Worm (Caenorhabditis elegans) whole organism, young adult: Measurements from ENCODE around the gene cif-1.

Source experiments
- B0035.1 ChIP-seq: sonication (generic microtip); optimal IDR thresholded peaks from 2 replicates; lab custom pipeline; 2016; ENCODE audit warnings: missing genetic modification characterization, mild to moderate bottlenecking, missing compliant biosample characterization, missing genotype, missing genetic modification reagents
- C06A6.2 ChIP-seq: fragments of 200-800 bp; sonication (Bioruptor generic); conservative IDR thresholded peaks from 2 replicates; pipeline ENCODE4 v1.3.6; 2022; ENCODE audit warnings: missing genetic modification characterization, missing compliant biosample characterization
- C17E4.6 ChIP-seq: fragments of 200-800 bp; sonication (Bioruptor generic); IDR thresholded peaks from 2 replicates; pipeline ENCODE4 v1.3.6; 2022; ENCODE audit warnings: missing genetic modification reagents, missing genetic modification characterization, missing compliant biosample characterization
- F22D6.2 ChIP-seq: sonication (generic microtip); optimal IDR thresholded peaks from 2 replicates; lab custom pipeline; 2016; ENCODE audit warnings: mild to moderate bottlenecking, missing genetic modification characterization, missing compliant biosample characterization
- F33H1.4 ChIP-seq: fragments of 200-800 bp; sonication (Bioruptor generic); IDR thresholded peaks from 2 replicates; pipeline ENCODE4 v1.3.6; 2022; ENCODE audit warnings: missing genetic modification reagents, missing genetic modification characterization, missing compliant biosample characterization
- F37B4.10 ChIP-seq: fragments of 200-800 bp; sonication (Bioruptor generic); IDR thresholded peaks from 2 replicates; pipeline ENCODE4 v1.3.6; 2022; ENCODE audit warnings: missing genetic modification characterization, missing compliant biosample characterization
- ZK185.1 ChIP-seq: sonication (generic microtip); optimal IDR thresholded peaks from 2 replicates; lab custom pipeline; 2016; ENCODE audit warnings: mild to moderate bottlenecking, missing genetic modification characterization, missing compliant biosample characterization; ENCODE audit not compliant: poor library complexity, severe bottlenecking
- ama-1 ChIP-seq, 3 experiments: fragments of 150-350 bp in 1 of 3; sonication (generic microtip) in 2 of 3; optimal IDR thresholded peaks; 2 replicates each; lab custom pipeline; 2014 to 2018; ENCODE audit warnings: missing biosample characterization in 2 of 3, missing genetic modification characterization in 2 of 3, missing genetic modification reagents in 2 of 3
- attf-3 ChIP-seq: fragments of 200-800 bp; sonication (Bioruptor generic); conservative IDR thresholded peaks from 2 replicates; pipeline ENCODE4 v1.3.6; 2022; ENCODE audit warnings: missing genetic modification reagents, missing genetic modification characterization, missing compliant biosample characterization
- ceh-100 ChIP-seq: fragments of 200-800 bp; sonication (Bioruptor generic); IDR thresholded peaks from 2 replicates; pipeline ENCODE4 v1.3.6; 2022; ENCODE audit warnings: missing genetic modification reagents, missing genetic modification characterization, missing compliant biosample characterization
- ceh-40 ChIP-seq: fragments of 200-800 bp; sonication (Bioruptor generic); IDR thresholded peaks from 2 replicates; pipeline ENCODE4 v1.3.6; 2022; ENCODE audit warnings: missing genetic modification characterization, missing compliant biosample characterization
- ceh-91 ChIP-seq: fragments of 200-800 bp; sonication (Bioruptor generic); IDR thresholded peaks from 2 replicates; pipeline ENCODE4 v1.3.6; 2022; ENCODE audit warnings: missing genetic modification reagents, missing genetic modification characterization, missing compliant biosample characterization
- die-1 ChIP-seq: sonication (generic microtip); optimal IDR thresholded peaks from 2 replicates; lab custom pipeline; 2016; ENCODE audit warnings: missing genotype, mild to moderate bottlenecking, missing genetic modification characterization, missing compliant biosample characterization
- dox-1 ChIP-seq: fragments of 200-800 bp; sonication (Bioruptor generic); IDR thresholded peaks from 2 replicates; pipeline ENCODE4 v1.3.6; 2022; ENCODE audit warnings: missing genetic modification reagents, missing genetic modification characterization, missing compliant biosample characterization
- egl-18 ChIP-seq: fragments of 200-800 bp; sonication (Bioruptor generic); IDR thresholded peaks from 2 replicates; pipeline ENCODE4 v1.3.6; 2022; ENCODE audit warnings: missing genetic modification reagents, missing genetic modification characterization, missing compliant biosample characterization
- egl-44 ChIP-seq: fragments of 200-800 bp; sonication (Bioruptor generic); IDR thresholded peaks from 2 replicates; pipeline ENCODE4 v1.3.6; 2022; ENCODE audit warnings: missing genetic modification reagents, missing genetic modification characterization, missing compliant biosample characterization
- egrh-3 ChIP-seq: fragments of 200-800 bp; sonication (Bioruptor generic); IDR thresholded peaks from 2 replicates; pipeline ENCODE4 v1.3.6; 2022; ENCODE audit warnings: missing genetic modification reagents, missing genetic modification characterization, missing compliant biosample characterization
- ekl-4 ChIP-seq: fragments of 200-800 bp; sonication (Bioruptor generic); IDR thresholded peaks from 2 replicates; pipeline ENCODE4 v1.3.6; 2022; ENCODE audit warnings: missing genetic modification reagents, missing genetic modification characterization, missing compliant biosample characterization
- hlh-26 ChIP-seq: fragments of 200-800 bp; sonication (Bioruptor generic); conservative IDR thresholded peaks from 2 replicates; pipeline ENCODE4 v1.3.6; 2022; ENCODE audit warnings: missing genetic modification reagents, missing genetic modification characterization, missing compliant biosample characterization
- hsf-1 ChIP-seq: fragments of 200-800 bp; sonication (Bioruptor generic); IDR thresholded peaks from 2 replicates; pipeline ENCODE4 v1.3.6; 2022; ENCODE audit warnings: missing genetic modification reagents, missing genetic modification characterization, missing compliant biosample characterization
- lag-1 ChIP-seq: fragments of 200-800 bp; sonication (Bioruptor generic); IDR thresholded peaks from 2 replicates; pipeline ENCODE4 v1.3.6; 2022; ENCODE audit warnings: missing genetic modification reagents, missing genetic modification characterization, missing compliant biosample characterization
- lsl-1 ChIP-seq: fragments of 200-800 bp; sonication (Bioruptor generic); optimal IDR thresholded peaks from 2 replicates; lab custom pipeline; 2018; ENCODE audit warnings: mild to moderate bottlenecking, missing genetic modification characterization, moderate library complexity, missing compliant biosample characterization
- madf-6 ChIP-seq: fragments of 200-800 bp; sonication (Bioruptor generic); IDR thresholded peaks from 2 replicates; pipeline ENCODE4 v1.3.6; 2022; ENCODE audit warnings: missing genetic modification reagents, missing genetic modification characterization, missing compliant biosample characterization
- madf-8 ChIP-seq: fragments of 200-800 bp; sonication (Bioruptor generic); conservative IDR thresholded peaks from 2 replicates; pipeline ENCODE4 v1.3.6; 2022; ENCODE audit warnings: missing genetic modification reagents, missing genetic modification characterization, missing compliant biosample characterization
- nfya-1 ChIP-seq: sonication (generic microtip); optimal IDR thresholded peaks from 2 replicates; lab custom pipeline; 2017; ENCODE audit warnings: antibody characterized with exemption, missing compliant biosample characterization, missing genetic modification characterization, borderline replicate concordance; ENCODE audit not compliant: insufficient read depth
- rcor-1 ChIP-seq: fragments of 200-800 bp; sonication (Bioruptor generic); IDR thresholded peaks from 2 replicates; pipeline ENCODE4 v1.3.6; 2022; ENCODE audit warnings: missing genetic modification reagents, missing genetic modification characterization, missing compliant biosample characterization
- sdz-38 ChIP-seq: sonication (generic microtip); optimal IDR thresholded peaks from 2 replicates; lab custom pipeline; 2016; ENCODE audit warnings: missing genotype, missing genetic modification characterization, missing compliant biosample characterization
- snpc-1.1 ChIP-seq: sonication (generic microtip); optimal IDR thresholded peaks from 2 replicates; lab custom pipeline; 2017; ENCODE audit warnings: missing genetic modification characterization, mild to moderate bottlenecking, missing compliant biosample characterization, antibody characterized with exemption, moderate library complexity, missing genotype, missing genetic modification reagents; ENCODE audit not compliant: insufficient read depth
- snpc-3.4 ChIP-seq: sonication (generic microtip); optimal IDR thresholded peaks from 2 replicates; lab custom pipeline; 2017; ENCODE audit warnings: missing genetic modification characterization, mild to moderate bottlenecking, missing compliant biosample characterization, antibody characterized with exemption, moderate library complexity, missing genotype, missing genetic modification reagents
- tbx-9 ChIP-seq: sonication (generic microtip); optimal IDR thresholded peaks from 2 replicates; lab custom pipeline; 2016; ENCODE audit warnings: borderline replicate concordance, missing genetic modification characterization, inconsistent platforms, missing compliant biosample characterization
- zfh-2 ChIP-seq: fragments of 200-800 bp; sonication (Bioruptor generic); conservative IDR thresholded peaks from 2 replicates; pipeline ENCODE4 v1.3.6; 2022; ENCODE audit warnings: missing genetic modification reagents, missing genetic modification characterization, missing compliant biosample characterization
- ztf-25 ChIP-seq: fragments of 200-800 bp; sonication (Bioruptor generic); IDR thresholded peaks from 2 replicates; pipeline ENCODE4 v1.3.6; 2022; ENCODE audit warnings: missing genetic modification reagents, missing genetic modification characterization, missing compliant biosample characterization
- ztf-6 ChIP-seq: fragments of 200-800 bp; sonication (Bioruptor generic); IDR thresholded peaks from 2 replicates; pipeline ENCODE4 v1.3.6; 2022; ENCODE audit warnings: missing genetic modification reagents, missing genetic modification characterization, missing compliant biosample characterization

cif-1 gene

DNA sequence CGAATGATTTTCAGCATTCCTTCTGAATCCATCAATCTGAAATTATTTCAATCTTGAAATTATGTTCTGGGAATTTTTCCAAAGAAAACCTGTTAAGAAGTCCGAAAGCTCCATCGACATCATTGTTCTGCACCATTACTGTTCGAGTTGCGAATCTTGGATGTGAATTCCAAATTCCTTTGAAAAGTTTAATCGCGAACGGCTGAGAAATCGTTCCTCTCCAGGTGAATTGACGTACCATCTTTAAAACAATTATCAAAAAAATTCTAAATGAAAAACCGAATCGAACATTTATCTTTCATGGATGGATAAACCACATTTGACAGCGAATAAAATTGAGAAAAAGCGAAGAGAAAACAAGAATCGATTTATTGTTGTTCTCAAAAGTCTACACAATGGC is 51.3 kb downstream of the cif-1 start, which contains the start of gene mrps-21 (continued):
- TF ChIP-seq lsl-1 (GFP tag; lab: Kevin White, UChicago), result no peak
- peak; percentile 16 for TF ChIP-seq ama-1 (optimal IDR thresholded peaks at IDR 0.05; lab: Kevin White, UChicago)
- no peak for TF ChIP-seq ama-1 (GFP tag; optimal IDR thresholded peaks at IDR 0.05; lab: Kevin White, UChicago)
- TF ChIP-seq madf-6 (GFP tag; lab: Robert Waterston, UW), result peak; percentile 41; the same call in 1 of the 2 replicates
- TF ChIP-seq ceh-100 (GFP tag; lab: Robert Waterston, UW), result peak; percentile 60
- peak; percentile 16 for TF ChIP-seq snpc-3.4 (tag; lab: Kevin White, UChicago)
- TF ChIP-seq ztf-6, result no peak
- no peak for TF ChIP-seq attf-3 (GFP tag; lab: Robert Waterston, UW)
- no peak for TF ChIP-seq die-1
- no peak for TF ChIP-seq egrh-3 (GFP tag; lab: Robert Waterston, UW)

DNA sequence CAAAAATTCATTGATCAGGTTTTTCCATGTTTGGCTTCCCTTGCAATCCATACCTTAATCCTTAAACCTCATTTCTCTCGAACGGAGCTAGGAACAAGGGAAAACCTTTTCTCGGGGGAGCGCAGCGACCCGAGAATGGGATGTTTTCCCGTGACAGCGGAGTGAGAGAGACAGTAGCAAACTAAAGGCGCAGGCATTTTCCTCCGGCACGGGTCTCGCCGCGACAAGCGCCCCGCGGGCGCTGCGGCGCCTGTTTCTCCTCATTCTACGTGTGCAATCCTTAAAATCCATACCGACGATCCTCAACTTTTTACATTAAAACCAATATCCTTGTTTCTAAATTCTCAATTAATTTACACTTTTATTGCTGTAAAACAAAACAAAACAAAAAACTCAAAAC is 51.9 kb downstream of the cif-1 start:
- TF ChIP-seq F37B4.10 (0 out of 2 replicates have a peak, but pooled peaks have one; percentile 84), ceh-91 (GFP tag; lab: Robert Waterston, UW) (peak; percentile 9; the same call in 1 of the 2 replicates), F33H1.4 (peak; percentile 70), lsl-1 (GFP tag; lab: Kevin White, UChicago) (peak; percentile 23), madf-6 (GFP tag; lab: Robert Waterston, UW) (peak; percentile 24; the same call in 1 of the 2 replicates), hsf-1 (GFP tag; lab: Robert Waterston, UW) (peak; percentile 37; the same call in 1 of the 2 replicates), ceh-100 (GFP tag; lab: Robert Waterston, UW) (0 out of 2 replicates have a peak, but pooled peaks have one; percentile 10), zfh-2 (GFP tag; lab: Robert Waterston, UW) (peak; percentile 50), C17E4.6 (peak; percentile 53; the same call in 1 of the 2 replicates), ztf-25 (GFP tag; lab: Robert Waterston, UW) (0 out of 2 replicates have a peak, but pooled peaks have one; percentile 52), egrh-3 (GFP tag; lab: Robert Waterston, UW) (peak; percentile 51; the same call in 1 of the 2 replicates)

DNA sequence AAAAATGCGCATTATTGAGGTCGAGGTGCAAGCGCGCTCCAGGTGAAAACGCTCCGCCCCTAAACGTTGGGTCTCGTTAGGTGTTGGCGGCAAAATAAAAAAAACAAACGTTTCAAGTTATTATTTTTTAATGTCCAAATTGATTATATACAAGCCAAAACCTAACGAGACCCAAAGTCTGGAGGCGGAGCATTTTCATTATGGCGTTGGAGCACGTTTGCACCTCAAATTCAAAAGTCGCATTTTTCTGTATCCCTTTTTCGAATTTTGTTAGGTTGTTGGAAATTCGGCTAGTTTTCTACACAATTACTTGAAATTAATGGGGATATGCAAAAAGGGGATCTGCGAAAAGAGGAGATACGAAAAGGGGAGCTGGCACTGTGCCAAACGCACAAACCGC is 52.7 kb downstream of the cif-1 start, which contains the start of gene col-111:
Gene col-111, minus strand, starts transcription at position 101 of the 400 bp plus-strand sequence.
- TF ChIP-seq nfya-1 (tag; lab: Kevin White, UChicago) (no peak), rcor-1 (GFP tag; lab: Robert Waterston, UW) (no peak), C06A6.2 (GFP tag; lab: Robert Waterston, UW) (no peak), sdz-38 (tag; lab: Kevin White, UChicago) (no peak), madf-8 (GFP tag; lab: Robert Waterston, UW) (no peak), snpc-1.1 (tag; lab: Kevin White, UChicago) (no peak), F33H1.4 (no peak), B0035.1 (tag; lab: Kevin White, UChicago) (no peak), hlh-26 (GFP tag; lab: Robert Waterston, UW) (no peak), egrh-3 (GFP tag; lab: Robert Waterston, UW) (no peak), dox-1 (GFP tag; lab: Robert Waterston, UW) (no peak), lag-1 (GFP tag; lab: Robert Waterston, UW) (no peak), ceh-40 (GFP tag; lab: Robert Waterston, UW) (no peak), F22D6.2 (tag; lab: Kevin White, UChicago) (no peak), egl-18 (GFP tag; lab: Robert Waterston, UW) (no peak), tbx-9 (tag; lab: Kevin White, UChicago) (no peak), ZK185.1 (tag; lab: Kevin White, UChicago) (no peak), ceh-91 (GFP tag; lab: Robert Waterston, UW) (no peak), egl-44 (no peak), ekl-4 (GFP tag; lab: Robert Waterston, UW) (no peak)
- TF ChIP-seq, all 124 proteins: peak for 0
